Worm (Caenorhabditis elegans): Measurements from ENCODE around the gene dhhc-8.

- TF ChIP-seq K09A11.1 (tag; optimal IDR thresholded peaks at IDR 0.05; ENCODE audit: insufficient read depth) (no peak), ceh-34 (tag; optimal IDR thresholded peaks at IDR 0.05) (no peak), dmd-4 (tag; optimal IDR thresholded peaks at IDR 0.05; ENCODE audit: borderline replicate concordance) (no peak), ets-4 (tag; optimal IDR thresholded peaks at IDR 0.05) (no peak), ref-2 (tag; optimal IDR thresholded peaks at IDR 0.05) (no peak), unc-3 (GFP tag; conservative IDR thresholded peaks at IDR 0.05) (no peak), unc-3 (tag; optimal IDR thresholded peaks at IDR 0.05) (no peak)
Observed at ce11 chrIII:13127157-13127556, 19.8 kb downstream of the dhhc-8 start.
